Worm (Caenorhabditis elegans): ENCODE measurements around the gene F54H12.10.

The F54H12.10 gene

ce11 chrIII:7996353-7996752, 37.6 kb upstream of the F54H12.10 start, which contains the start of gene npr-17:
TSS of gene npr-17 (minus strand) at chrIII:7996453.
- TF ChIP-seq lin-26 (GFP tag; IDR thresholded peaks at IDR 0.05) (no peak), pha-4 (tag; optimal IDR thresholded peaks at IDR 0.05) (no peak), F52B5.7 (tag; optimal IDR thresholded peaks at IDR 0.05) (no peak), rcor-1 (GFP tag; IDR thresholded peaks at IDR 0.05) (no peak), nhr-27 (tag; optimal IDR thresholded peaks at IDR 0.05) (no peak), madf-3 (GFP tag; IDR thresholded peaks at IDR 0.05) (no peak), sptf-2 (GFP tag; optimal IDR thresholded peaks at IDR 0.05) (no peak), ekl-4 (GFP tag; IDR thresholded peaks at IDR 0.05) (no peak), nhr-120 (GFP tag; IDR thresholded peaks at IDR 0.05) (no peak), athp-1 (tag; optimal IDR thresholded peaks at IDR 0.05) (no peak), snpc-1.3 (tag; optimal IDR thresholded peaks at IDR 0.05; ENCODE audit: insufficient read depth) (no peak), ztf-25 (GFP tag; IDR thresholded peaks at IDR 0.05) (no peak), B0035.1 (tag; optimal IDR thresholded peaks at IDR 0.05) (no peak), zfh-2 (GFP tag; conservative IDR thresholded peaks at IDR 0.05) (no peak), sea-2 (GFP tag; IDR thresholded peaks at IDR 0.05) (no peak), nhr-80 (tag; optimal IDR thresholded peaks at IDR 0.05) (no peak), lin-54 (GFP tag; optimal IDR thresholded peaks at IDR 0.05) (no peak)

- TF ChIP-seq K11D2.4 (GFP tag; IDR thresholded peaks at IDR 0.05) = no peak
- peak; percentile 65; the same call in 1 of the 2 replicates for TF ChIP-seq madf-6 (GFP tag; IDR thresholded peaks at IDR 0.05)
- no peak for TF ChIP-seq athp-1 (tag; optimal IDR thresholded peaks at IDR 0.05)
- TF ChIP-seq ztf-28 (GFP tag; IDR thresholded peaks at IDR 0.05) = no peak
- TF ChIP-seq nfyb-1 (GFP tag; IDR thresholded peaks at IDR 0.05) = no peak
- no peak for TF ChIP-seq ceh-91 (GFP tag; IDR thresholded peaks at IDR 0.05)
- peak; percentile 27 for TF ChIP-seq xnd-1 (tag; optimal IDR thresholded peaks at IDR 0.05)
- TF ChIP-seq madf-10 (tag; optimal IDR thresholded peaks at IDR 0.05) = no peak
- TF ChIP-seq B0019.2 (GFP tag; conservative IDR thresholded peaks at IDR 0.05) = peak; percentile 19; the same call in 1 of the 2 replicates
- peak; percentile 28 for TF ChIP-seq snpc-3.4 (tag; optimal IDR thresholded peaks at IDR 0.05)
- TF ChIP-seq gei-17 (GFP tag; optimal IDR thresholded peaks at IDR 0.05) = no peak
- peak; percentile 73 for TF ChIP-seq F33H1.4 (GFP tag; IDR thresholded peaks at IDR 0.05)
- TF ChIP-seq lsl-1 (GFP tag; optimal IDR thresholded peaks at IDR 0.05) = peak; percentile 81
Measured at ce11 chrIII:7986585-7987171, 27.9 kb upstream of the F54H12.10 start, which contains the start of gene hrpk-2. TSS of gene hrpk-2 (plus strand) at chrIII:7987121.

ce11 chrIII:7981938-7982337, 23.2 kb upstream of the F54H12.10 start:
- TF ChIP-seq F52B5.7 (tag; optimal IDR thresholded peaks at IDR 0.05) (no peak), ztf-6 (GFP tag; IDR thresholded peaks at IDR 0.05) (0 out of 2 replicates have a peak, but pooled peaks have one; percentile 16), pbrm-1 (GFP tag; IDR thresholded peaks at IDR 0.05) (no peak), F22D6.2 (tag; optimal IDR thresholded peaks at IDR 0.05) (no peak), ztf-3 (GFP tag; optimal IDR thresholded peaks at IDR 0.05) (no peak), lag-1 (GFP tag; IDR thresholded peaks at IDR 0.05) (no peak), egrh-3 (GFP tag; IDR thresholded peaks at IDR 0.05) (peak; percentile 8; the same call in 1 of the 2 replicates), zfh-2 (GFP tag; conservative IDR thresholded peaks at IDR 0.05) (peak; percentile 65)
